Fruit fly (Drosophila melanogaster): ENCODE results near the gene Ant2.
A peak's percentile ranks its signal among the peaks of the same experiment; 100 is the strongest.

Gene Ant2

DNA sequence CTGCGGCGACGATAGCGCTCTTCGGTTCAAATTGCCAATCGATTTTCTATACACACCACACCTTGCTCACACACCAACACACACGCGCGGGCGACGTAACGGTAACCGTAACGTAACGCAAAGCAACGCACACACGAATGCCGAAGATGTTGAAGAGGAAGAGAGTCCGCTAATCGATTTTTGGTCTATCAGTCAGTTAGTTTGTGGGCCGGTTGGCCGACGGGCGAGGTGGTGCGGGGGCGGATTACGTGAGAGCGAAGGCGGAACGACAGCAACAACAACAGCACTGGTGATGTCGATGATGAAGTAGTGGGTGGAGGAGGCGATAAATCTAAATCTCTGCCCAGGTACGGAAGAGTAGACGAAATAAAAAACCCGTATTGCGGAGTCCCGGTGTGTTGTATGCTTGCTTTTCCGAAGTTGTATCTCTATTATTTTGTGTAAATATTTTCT is 42.4 kb downstream of the Ant2 start, which contains the start of gene ras:
Gene ras, plus strand, starts transcription at position 188 of the 453 bp plus-strand sequence.
- TF ChIP-seq CG17806 (tag; optimal IDR thresholded peaks at IDR 0.05), result no peak
- TF ChIP-seq CG12605 (GFP tag; IDR thresholded peaks at IDR 0.05), result no peak
- no peak for TF ChIP-seq CG34367 (tag; optimal IDR thresholded peaks at IDR 0.05)
- no peak for TF ChIP-seq CG13204 (GFP tag; optimal IDR thresholded peaks at IDR 0.05)
- TF ChIP-seq CG9948 (tag; optimal IDR thresholded peaks at IDR 0.05), result no peak
- no peak for TF ChIP-seq Pif1B (GFP tag; optimal IDR thresholded peaks at IDR 0.05)
- no peak for TF ChIP-seq CG4496 (GFP tag; IDR thresholded peaks at IDR 0.05)

DNA sequence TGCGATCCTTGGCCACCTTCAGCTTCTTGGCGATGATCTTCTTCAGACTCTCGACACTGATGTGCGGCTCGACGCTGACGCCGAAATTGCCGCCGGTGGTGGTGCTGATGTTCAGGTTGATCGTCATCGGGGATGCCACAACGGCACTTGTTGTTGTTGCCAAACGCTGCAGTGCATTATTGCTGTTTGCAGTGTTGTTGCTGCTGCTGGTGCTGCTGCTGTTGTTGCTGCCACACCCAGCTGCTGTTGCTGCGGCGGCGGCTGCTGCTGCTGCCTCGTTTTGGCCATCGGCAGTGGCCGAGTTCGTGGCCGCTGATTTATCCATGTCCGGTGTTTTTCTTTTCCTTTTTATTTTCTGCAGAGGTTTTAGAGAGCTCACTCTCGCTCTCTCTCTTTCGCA is 42.9 kb downstream of the Ant2 start:
- TF ChIP-seq Ets98B (GFP tag; IDR thresholded peaks at IDR 0.05) (no peak), CG14655 (GFP tag; optimal IDR thresholded peaks at IDR 0.05) (peak; percentile 37), CG34367 (tag; optimal IDR thresholded peaks at IDR 0.05) (no peak), Pif1A (GFP tag; optimal IDR thresholded peaks at IDR 0.05) (no peak), D1 (tag; optimal IDR thresholded peaks at IDR 0.05) (no peak), rn (GFP tag; IDR thresholded peaks at IDR 0.05) (no peak), CG13204 (GFP tag; optimal IDR thresholded peaks at IDR 0.05) (peak; percentile 51), CG32121 (GFP tag; IDR thresholded peaks at IDR 0.05) (peak; percentile 30; the same call in 1 of the 2 replicates), CG15710 (tag; optimal IDR thresholded peaks at IDR 0.05) (no peak), fd96Ca (GFP tag; IDR thresholded peaks at IDR 0.05) (no peak), gl (tag; optimal IDR thresholded peaks at IDR 0.05) (no peak), CG10348 (GFP tag; IDR thresholded peaks at IDR 0.05) (no peak), Snoo (tag; optimal IDR thresholded peaks at IDR 0.05) (no peak), CG4496 (GFP tag; IDR thresholded peaks at IDR 0.05) (no peak), CG9948 (tag; optimal IDR thresholded peaks at IDR 0.05) (no peak), Pif1B (GFP tag; optimal IDR thresholded peaks at IDR 0.05) (no peak), CG17806 (tag; optimal IDR thresholded peaks at IDR 0.05) (no peak), EcR (GFP tag; optimal IDR thresholded peaks at IDR 0.05) (no peak), CG8159 (tag; optimal IDR thresholded peaks at IDR 0.05) (no peak), CG12605 (GFP tag; IDR thresholded peaks at IDR 0.05) (no peak), CG8301 (tag; optimal IDR thresholded peaks at IDR 0.05) (no peak)

DNA sequence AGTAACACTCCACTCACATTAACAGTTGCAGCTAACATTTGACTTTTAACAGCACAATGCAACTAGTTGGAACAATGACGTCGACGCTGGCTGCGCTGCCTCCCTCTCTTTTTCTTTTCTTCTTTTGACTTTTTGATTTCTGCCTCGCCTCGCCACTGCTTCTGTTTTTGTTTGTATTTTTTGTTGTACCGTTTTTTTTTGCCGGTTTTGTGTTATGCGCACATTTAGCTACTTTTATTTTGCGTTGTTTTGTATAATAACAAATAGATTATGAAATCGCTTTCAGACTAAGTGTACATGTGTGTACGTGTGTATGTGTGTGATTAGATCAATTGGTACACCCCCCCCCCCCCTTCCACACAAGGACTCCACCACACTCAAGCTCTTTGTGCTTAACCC is 44.1 kb downstream of the Ant2 start:
- TF ChIP-seq CG4496 (GFP tag; IDR thresholded peaks at IDR 0.05), result peak; percentile 67; the same call in 2 of the 3 replicates
- TF ChIP-seq fd96Ca (GFP tag; IDR thresholded peaks at IDR 0.05), result 0 out of 3 replicates have a peak, but pooled peaks have one; percentile 44
- TF ChIP-seq Pif1B (GFP tag; optimal IDR thresholded peaks at IDR 0.05), result no peak
- peak; percentile 41 for TF ChIP-seq Ets98B (GFP tag; IDR thresholded peaks at IDR 0.05)
- peak; percentile 60 for TF ChIP-seq CG12605 (GFP tag; IDR thresholded peaks at IDR 0.05)
- peak; percentile 16 for TF ChIP-seq CG8159 (tag; optimal IDR thresholded peaks at IDR 0.05)
- no peak for TF ChIP-seq CG9948 (tag; optimal IDR thresholded peaks at IDR 0.05)
- peak; percentile 43 for TF ChIP-seq CG14655 (GFP tag; optimal IDR thresholded peaks at IDR 0.05)

DNA sequence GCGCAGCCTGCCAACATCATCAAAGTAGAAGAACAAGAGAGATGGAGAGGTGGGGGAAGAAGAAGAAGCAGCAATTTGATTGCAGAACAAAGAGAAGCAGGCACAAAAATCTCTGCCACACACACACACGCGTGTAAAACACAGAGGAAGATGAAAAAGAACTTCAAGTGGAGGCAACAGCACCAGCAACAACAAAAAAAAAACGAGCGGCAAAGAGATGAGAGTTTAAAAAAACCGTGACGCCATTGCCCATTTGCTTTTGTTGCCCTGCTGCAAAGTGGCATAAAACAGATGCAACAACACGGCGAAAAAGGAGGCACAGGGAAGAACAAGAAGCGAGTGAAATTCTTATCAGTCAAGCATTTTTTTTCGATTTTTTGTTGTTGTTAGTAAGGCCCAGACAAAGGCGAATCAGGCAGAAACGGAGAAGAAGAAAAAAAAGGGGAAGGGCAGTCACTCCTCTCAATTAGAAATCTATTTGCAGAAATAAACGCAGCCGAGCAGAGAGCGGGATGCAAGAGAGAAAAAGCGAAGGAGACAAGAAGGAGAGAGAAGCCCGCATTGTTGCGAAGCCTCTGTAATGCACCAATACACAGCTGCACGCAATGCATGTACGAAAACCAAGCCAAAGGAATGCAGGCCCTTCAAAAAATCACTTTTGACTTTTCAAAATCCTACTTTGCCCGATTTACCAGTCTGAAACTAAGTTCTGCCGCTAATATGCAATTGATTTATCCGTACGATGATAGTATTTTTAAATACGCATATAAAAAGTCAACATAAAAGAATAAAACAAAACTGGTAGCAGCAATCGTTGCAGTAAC is 44.7 kb downstream of the Ant2 start:
- TF ChIP-seq CG12605 (GFP tag; IDR thresholded peaks at IDR 0.05) (peak; percentile 60; the same call in 1 of the 2 replicates), fd96Ca (GFP tag; IDR thresholded peaks at IDR 0.05) (0 out of 3 replicates have a peak, but pooled peaks have one; percentile 29), CG17806 (tag; optimal IDR thresholded peaks at IDR 0.05) (peak; percentile 8), rn (GFP tag; IDR thresholded peaks at IDR 0.05) (no peak), Pif1A (GFP tag; optimal IDR thresholded peaks at IDR 0.05) (peak; percentile 25), CG8159 (tag; optimal IDR thresholded peaks at IDR 0.05) (peak; percentile 48), Snoo (tag; optimal IDR thresholded peaks at IDR 0.05) (no peak), CG32121 (GFP tag; IDR thresholded peaks at IDR 0.05) (peak; percentile 26; the same call in 1 of the 2 replicates), CG10348 (GFP tag; IDR thresholded peaks at IDR 0.05) (no peak), CG34367 (tag; optimal IDR thresholded peaks at IDR 0.05) (peak; percentile 41), Pif1B (GFP tag; optimal IDR thresholded peaks at IDR 0.05) (peak; percentile 11), EcR (GFP tag; optimal IDR thresholded peaks at IDR 0.05) (peak; percentile 71), D1 (tag; optimal IDR thresholded peaks at IDR 0.05) (no peak), CG13204 (GFP tag; optimal IDR thresholded peaks at IDR 0.05) (peak; percentile 50), CG15710 (tag; optimal IDR thresholded peaks at IDR 0.05) (peak; percentile 53), gl (tag; optimal IDR thresholded peaks at IDR 0.05) (peak; percentile 61), CG14655 (GFP tag; optimal IDR thresholded peaks at IDR 0.05) (peak; percentile 75), Ets98B (GFP tag; IDR thresholded peaks at IDR 0.05) (no peak), CG4496 (GFP tag; IDR thresholded peaks at IDR 0.05) (peak; percentile 80), CG9948 (tag; optimal IDR thresholded peaks at IDR 0.05) (peak; percentile 26), CG8301 (tag; optimal IDR thresholded peaks at IDR 0.05) (peak; percentile 51)

DNA sequence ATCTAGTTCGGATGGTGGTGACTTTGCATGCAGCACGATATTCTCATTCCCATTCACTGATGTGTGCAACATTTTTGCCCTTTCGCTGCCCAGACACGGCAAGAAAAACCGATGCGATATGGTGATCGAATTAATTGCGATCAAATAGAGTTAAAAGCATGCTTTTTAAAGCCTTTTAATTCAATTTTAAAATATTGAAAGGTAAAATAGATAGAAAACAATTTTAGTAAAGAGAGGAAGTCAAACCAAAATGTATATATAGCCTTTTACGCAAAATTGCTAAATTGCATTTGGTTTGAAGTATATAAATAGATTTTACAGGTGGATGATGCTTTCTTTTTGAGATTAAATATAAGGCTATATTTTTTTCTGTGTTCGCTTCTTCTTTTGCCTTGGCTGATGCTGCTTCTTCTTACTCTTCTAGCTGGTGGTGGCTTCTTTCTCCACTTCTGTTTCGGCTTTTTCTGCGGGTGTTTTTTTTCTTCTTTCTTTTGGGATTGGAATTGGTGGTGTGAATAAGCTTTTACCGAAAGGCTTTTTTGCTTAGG is 45.7 kb downstream of the Ant2 start:
- TF ChIP-seq Ets98B (GFP tag; IDR thresholded peaks at IDR 0.05) (no peak), Snoo (tag; optimal IDR thresholded peaks at IDR 0.05) (no peak), CG8159 (tag; optimal IDR thresholded peaks at IDR 0.05) (peak; percentile 37), CG17806 (tag; optimal IDR thresholded peaks at IDR 0.05) (peak; percentile 15), Pif1A (GFP tag; optimal IDR thresholded peaks at IDR 0.05) (no peak), CG14655 (GFP tag; optimal IDR thresholded peaks at IDR 0.05) (peak; percentile 28), rn (GFP tag; IDR thresholded peaks at IDR 0.05) (no peak), CG12605 (GFP tag; IDR thresholded peaks at IDR 0.05) (0 out of 2 replicates have a peak, but pooled peaks have one; percentile 14), CG9948 (tag; optimal IDR thresholded peaks at IDR 0.05) (peak; percentile 26), CG8301 (tag; optimal IDR thresholded peaks at IDR 0.05) (no peak), CG4496 (GFP tag; IDR thresholded peaks at IDR 0.05) (no peak; the same call in 2 of the 3 replicates), CG34367 (tag; optimal IDR thresholded peaks at IDR 0.05) (no peak)

All from whole organism, pupa.